Worm (Caenorhabditis elegans) whole organism, L3 larva: ENCODE results near the gene C06A6.4.

ENCODE experiments used
- ZK546.5 ChIP-seq: sonication (generic microtip); optimal IDR thresholded peaks from 2 replicates; lab custom pipeline; 2017; ENCODE audit warnings: missing biosample characterization, missing genetic modification characterization
- aly-2 ChIP-seq: fragments of 150-350 bp; optimal IDR thresholded peaks from 2 replicates; lab custom pipeline; 2014; ENCODE audit warnings: missing biosample characterization, missing genetic modification characterization
- ama-1 ChIP-seq: fragments of 150-350 bp; optimal IDR thresholded peaks from 2 replicates; lab custom pipeline; 2018
- ceh-16 ChIP-seq: sonication (generic microtip); optimal IDR thresholded peaks from 2 replicates; lab custom pipeline; 2017; ENCODE audit warnings: missing biosample characterization, missing genetic modification characterization
- ceh-28 ChIP-seq: fragments of 150-350 bp; optimal IDR thresholded peaks from 2 replicates; lab custom pipeline; 2014; ENCODE audit warnings: missing biosample characterization, missing genetic modification reagents, missing genetic modification characterization
- ceh-82 ChIP-seq: fragments of 150-350 bp; optimal IDR thresholded peaks from 2 replicates; lab custom pipeline; 2014; ENCODE audit warnings: missing biosample characterization, missing genetic modification characterization
- ceh-9 ChIP-seq: sonication (generic microtip); optimal IDR thresholded peaks from 2 replicates; lab custom pipeline; 2018; ENCODE audit warnings: missing biosample characterization, missing genetic modification characterization
- daf-12 ChIP-seq: fragments of 150-350 bp; optimal IDR thresholded peaks from 2 replicates; lab custom pipeline; 2014; ENCODE audit warnings: missing biosample characterization, missing genetic modification reagents, missing genetic modification characterization
- egl-5 ChIP-seq: fragments of 150-350 bp; optimal IDR thresholded peaks from 2 replicates; lab custom pipeline; 2017; ENCODE audit warnings: missing biosample characterization, missing genetic modification reagents, missing genetic modification characterization, inconsistent platforms
- elt-2 ChIP-seq: sonication (generic microtip); optimal IDR thresholded peaks from 2 replicates; lab custom pipeline; 2016; ENCODE audit warnings: missing genetic modification reagents, mild to moderate bottlenecking, missing genetic modification characterization, missing compliant biosample characterization
- elt-3 ChIP-seq, 3 experiments: fragments of 150-350 bp in 1 of 3; sonication (generic microtip) in 2 of 3; optimal IDR thresholded peaks; 2 replicates in 2 of 3; 4 replicates in 1 of 3; lab custom pipeline; 2014 to 2017; ENCODE audit warnings: missing biosample characterization in 3 of 3, missing genetic modification characterization in 3 of 3
- eor-1 ChIP-seq, 2 experiments: fragments of 150-350 bp; optimal IDR thresholded peaks; 2 replicates each; lab custom pipeline; 2014 to 2018; ENCODE audit warnings: missing biosample characterization in 2 of 2, missing genetic modification characterization in 2 of 2
- hmg-11 ChIP-seq: sonication (generic microtip); optimal IDR thresholded peaks from 2 replicates; lab custom pipeline; 2016; ENCODE audit warnings: missing genetic modification characterization, missing compliant biosample characterization
- jun-1 ChIP-seq: fragments of 150-350 bp; optimal IDR thresholded peaks from 2 replicates; lab custom pipeline; 2014; ENCODE audit warnings: missing biosample characterization, missing genetic modification reagents, missing genetic modification characterization
- lin-15B ChIP-seq: fragments of 150-350 bp; optimal IDR thresholded peaks from 2 replicates; lab custom pipeline; 2014; ENCODE audit warnings: missing biosample characterization, missing genetic modification characterization
- lin-39 ChIP-seq: fragments of 150-350 bp; optimal IDR thresholded peaks from 2 replicates; lab custom pipeline; 2018; ENCODE audit warnings: missing biosample characterization, missing genetic modification reagents, missing genetic modification characterization
- lsy-12 ChIP-seq: sonication (generic microtip); optimal IDR thresholded peaks from 2 replicates; lab custom pipeline; 2016; ENCODE audit warnings: mild to moderate bottlenecking, missing genetic modification characterization, missing compliant biosample characterization
- mdl-1 ChIP-seq: fragments of 150-350 bp; optimal IDR thresholded peaks from 2 replicates; lab custom pipeline; 2014; ENCODE audit warnings: missing biosample characterization, missing genetic modification characterization
- mml-1 ChIP-seq: fragments of 150-350 bp; sonication (generic microtip); optimal IDR thresholded peaks from 3 replicates; lab custom pipeline; 2014; ENCODE audit warnings: missing biosample characterization, missing genetic modification characterization
- nfya-1 ChIP-seq: sonication (generic microtip); optimal IDR thresholded peaks from 2 replicates; lab custom pipeline; 2017; ENCODE audit warnings: missing genetic modification characterization, mild to moderate bottlenecking, missing compliant biosample characterization, antibody characterized with exemption, moderate library complexity; ENCODE audit not compliant: insufficient read depth
- nhr-11 ChIP-seq: fragments of 150-350 bp; optimal IDR thresholded peaks from 2 replicates; lab custom pipeline; 2014; ENCODE audit warnings: missing biosample characterization, missing genetic modification characterization
- nhr-12 ChIP-seq: fragments of 150-350 bp; optimal IDR thresholded peaks from 2 replicates; lab custom pipeline; 2014; ENCODE audit warnings: missing biosample characterization, missing genetic modification characterization
- nhr-237 ChIP-seq: fragments of 150-350 bp; optimal IDR thresholded peaks from 2 replicates; lab custom pipeline; 2014; ENCODE audit warnings: missing biosample characterization, missing genetic modification characterization
- nhr-25 ChIP-seq: sonication (generic microtip); optimal IDR thresholded peaks from 2 replicates; lab custom pipeline; 2017; ENCODE audit warnings: missing biosample characterization, missing genetic modification characterization
- nhr-28 ChIP-seq: fragments of 150-350 bp; optimal IDR thresholded peaks from 2 replicates; lab custom pipeline; 2014; ENCODE audit warnings: missing biosample characterization, missing genetic modification characterization
- nhr-43 ChIP-seq: sonication (generic microtip); optimal IDR thresholded peaks from 2 replicates; lab custom pipeline; 2016; ENCODE audit warnings: mild to moderate bottlenecking, missing genetic modification characterization, missing compliant biosample characterization; ENCODE audit not compliant: poor library complexity, severe bottlenecking
- nhr-67 ChIP-seq: fragments of 150-350 bp; optimal IDR thresholded peaks from 2 replicates; lab custom pipeline; 2014; ENCODE audit warnings: missing biosample characterization, missing genetic modification characterization
- nhr-76 ChIP-seq: fragments of 150-350 bp; sonication (generic microtip); optimal IDR thresholded peaks from 5 replicates; lab custom pipeline; 2014; ENCODE audit warnings: missing biosample characterization, missing genetic modification characterization
- nhr-77 ChIP-seq: fragments of 150-350 bp; optimal IDR thresholded peaks from 2 replicates; lab custom pipeline; 2014; ENCODE audit warnings: missing biosample characterization, missing genetic modification characterization
- pha-4 ChIP-seq: fragments of 150-350 bp; optimal IDR thresholded peaks from 2 replicates; lab custom pipeline; 2014; ENCODE audit warnings: missing biosample characterization, missing genetic modification reagents, missing genetic modification characterization
- pqm-1 ChIP-seq: fragments of 150-350 bp; optimal IDR thresholded peaks from 2 replicates; lab custom pipeline; 2017; ENCODE audit warnings: missing biosample characterization, missing genetic modification characterization, inconsistent platforms
- sea-2 ChIP-seq: fragments of 150-350 bp; sonication (generic microtip); optimal IDR thresholded peaks from 4 replicates; lab custom pipeline; 2014; ENCODE audit warnings: missing biosample characterization, missing genetic modification reagents, missing genetic modification characterization
- skn-1 ChIP-seq: fragments of 150-350 bp; optimal IDR thresholded peaks from 2 replicates; lab custom pipeline; 2014; ENCODE audit warnings: missing biosample characterization, missing genetic modification characterization
- unc-62 ChIP-seq: fragments of 150-350 bp; sonication (generic microtip); optimal IDR thresholded peaks from 4 replicates; lab custom pipeline; 2014; ENCODE audit warnings: missing biosample characterization, missing genetic modification reagents, missing genetic modification characterization
- zag-1 ChIP-seq: fragments of 150-350 bp; optimal IDR thresholded peaks from 2 replicates; lab custom pipeline; 2014; ENCODE audit warnings: missing biosample characterization, missing genetic modification characterization
- ztf-11 ChIP-seq: fragments of 150-350 bp; optimal IDR thresholded peaks from 2 replicates; lab custom pipeline; 2014; ENCODE audit warnings: missing biosample characterization, missing genetic modification characterization
- ztf-4 ChIP-seq: fragments of 150-350 bp; optimal IDR thresholded peaks from 2 replicates; lab custom pipeline; 2014; ENCODE audit warnings: missing biosample characterization, missing genetic modification characterization

The C06A6.4 gene

DNA sequence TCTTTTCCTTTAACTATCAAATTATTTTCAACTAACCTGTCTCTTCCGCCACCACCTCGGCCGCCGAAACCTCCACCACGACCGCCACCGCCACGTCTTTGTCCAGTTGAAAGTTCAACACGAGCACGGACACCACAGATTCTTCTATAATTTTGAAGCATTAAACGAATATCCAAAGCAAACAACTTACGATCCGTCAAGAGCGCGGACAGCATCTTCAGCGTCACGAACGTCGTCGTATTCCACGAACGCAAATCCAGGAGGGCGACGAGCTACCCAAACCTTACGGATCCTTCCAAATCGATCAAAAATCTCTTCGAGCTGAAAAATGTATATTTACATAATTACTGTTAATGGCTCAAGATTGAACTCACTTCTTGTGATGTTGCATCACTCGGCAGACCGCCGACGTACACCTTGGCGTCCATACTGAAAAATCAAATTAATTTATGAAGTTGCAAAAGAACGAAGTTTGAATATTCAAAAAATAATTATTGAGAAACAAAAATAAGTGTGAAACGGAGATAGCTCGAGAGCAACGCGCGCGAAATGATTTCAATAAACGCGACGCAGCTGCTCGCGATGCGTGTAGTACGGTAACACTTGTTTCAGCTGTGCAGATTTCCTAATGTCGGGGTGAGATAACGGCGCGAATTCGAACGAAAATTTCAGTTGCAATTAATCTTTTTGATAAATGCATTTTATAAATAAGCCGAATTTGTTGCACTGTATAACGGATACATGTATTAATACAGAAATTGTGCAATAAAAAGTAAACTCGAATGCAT, 38.1 kb downstream of the C06A6.4 start, which contains the start of gene rsp-6 (continued):
- TF ChIP-seq elt-3 (tag; optimal IDR thresholded peaks at IDR 0.05; lab: Kevin White, UChicago) (no peak), zag-1 (no peak), nhr-237 (tag; lab: Kevin White, UChicago) (no peak), nhr-11 (tag; lab: Kevin White, UChicago) (peak; percentile 28), nfya-1 (peak; percentile 98), nhr-25 (tag; lab: Kevin White, UChicago) (peak; percentile 78), lsy-12 (tag; lab: Kevin White, UChicago) (peak; percentile 58), mml-1 (tag; lab: Kevin White, UChicago) (no peak), ama-1 (peak; percentile 75), nhr-12 (tag; lab: Kevin White, UChicago) (no peak), aly-2 (no peak), nhr-67 (tag; lab: Kevin White, UChicago) (no peak), ZK546.5 (tag; lab: Kevin White, UChicago) (no peak), daf-12 (tag; lab: Kevin White, UChicago) (no peak), ceh-82 (tag; lab: Kevin White, UChicago) (no peak), hmg-11 (tag; lab: Kevin White, UChicago) (peak; percentile 66), eor-1 (tag; optimal IDR thresholded peaks at IDR 0.05; lab: Kevin White, UChicago) (no peak), lin-15B (tag; lab: Kevin White, UChicago) (peak; percentile 97), unc-62 (GFP tag; lab: Kevin White, UChicago) (peak; percentile 28), ceh-9 (tag; lab: Kevin White, UChicago) (no peak)

DNA sequence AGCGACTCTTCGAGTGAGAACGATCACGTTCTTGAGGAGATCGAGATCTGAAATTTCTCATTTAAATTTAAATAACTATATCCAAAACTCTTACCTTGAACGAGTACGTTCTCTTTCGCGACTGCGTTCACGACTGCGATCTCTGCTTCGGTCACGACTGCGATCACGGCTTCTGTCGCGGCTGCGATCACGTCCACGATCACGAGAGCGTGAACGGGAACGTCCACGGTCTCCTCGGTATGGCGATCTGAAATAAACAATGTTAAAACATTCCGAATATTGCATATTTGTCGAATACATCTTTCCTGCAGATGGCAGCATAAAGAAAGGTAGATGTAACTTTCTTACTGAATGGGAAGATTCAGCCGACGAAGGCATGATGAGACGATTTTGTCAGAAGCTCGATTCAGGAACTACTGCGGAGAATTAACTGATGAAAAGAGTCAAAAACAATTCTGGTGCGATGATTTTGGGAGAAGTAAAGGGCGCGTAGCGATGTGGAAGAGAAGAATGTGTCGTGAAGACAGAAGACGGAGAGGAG, 38.9 kb downstream of the C06A6.4 start:
- TF ChIP-seq nhr-76 (tag; lab: Kevin White, UChicago) (no peak), nhr-25 (tag; lab: Kevin White, UChicago) (no peak), nhr-12 (tag; lab: Kevin White, UChicago) (no peak), nhr-11 (tag; lab: Kevin White, UChicago) (no peak), jun-1 (tag; lab: Kevin White, UChicago) (no peak), nhr-77 (tag; lab: Kevin White, UChicago) (no peak), hmg-11 (tag; lab: Kevin White, UChicago) (no peak), mml-1 (tag; lab: Kevin White, UChicago) (no peak), ZK546.5 (tag; lab: Kevin White, UChicago) (no peak)

DNA sequence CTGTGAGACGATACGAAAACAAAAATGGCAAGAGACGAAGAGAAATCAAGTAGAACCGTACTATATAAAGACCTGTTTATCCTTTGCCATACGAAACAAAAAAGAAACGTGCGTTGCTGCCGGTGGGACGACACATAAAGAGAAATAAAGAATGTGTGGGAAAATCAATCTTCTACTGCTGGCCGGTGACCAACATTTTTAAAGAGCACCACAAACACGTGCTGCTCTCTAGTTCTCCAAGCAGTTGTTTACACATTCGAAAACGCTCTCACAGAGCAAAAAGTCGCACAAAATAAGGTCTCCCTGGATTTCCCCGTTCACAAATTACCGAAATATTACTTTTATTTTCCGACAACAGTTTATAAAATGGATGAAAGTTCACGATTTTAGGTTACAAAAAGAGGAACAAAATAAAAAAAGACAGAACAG, 39.6 kb downstream of the C06A6.4 start, which contains the start of gene imp-3:
Gene imp-3 (minus strand): TSS at position 93 of the 429 bp plus-strand sequence.
- peak; percentile 64 for TF ChIP-seq ztf-4 (tag; lab: Kevin White, UChicago)
- TF ChIP-seq zag-1: no peak
- TF ChIP-seq daf-12 (tag; lab: Kevin White, UChicago): no peak
- no peak for TF ChIP-seq elt-3 (tag; optimal IDR thresholded peaks at IDR 0.05; lab: Kevin White, UChicago)
- peak; percentile 8 for TF ChIP-seq jun-1 (tag; lab: Kevin White, UChicago)
- TF ChIP-seq nfya-1: peak; percentile 66
- TF ChIP-seq nhr-25 (tag; lab: Kevin White, UChicago): peak; percentile 43
- TF ChIP-seq unc-62 (GFP tag; lab: Kevin White, UChicago): no peak
- TF ChIP-seq lsy-12 (tag; lab: Kevin White, UChicago): peak; percentile 46
- TF ChIP-seq egl-5 (tag; lab: Kevin White, UChicago): peak; percentile 32
- no peak for TF ChIP-seq ztf-11 (tag; lab: Kevin White, UChicago)
- peak; percentile 16 for TF ChIP-seq nhr-43 (tag; lab: Kevin White, UChicago)
- TF ChIP-seq pqm-1 (tag; lab: Kevin White, UChicago): peak; percentile 17
- no peak for TF ChIP-seq nhr-28 (tag; lab: Kevin White, UChicago)
- no peak for TF ChIP-seq ceh-16 (tag; lab: Kevin White, UChicago)
- peak; percentile 70 for TF ChIP-seq lin-39 (tag; lab: Kevin White, UChicago)
- TF ChIP-seq mdl-1 (tag; lab: Kevin White, UChicago): no peak
- TF ChIP-seq ceh-9 (tag; lab: Kevin White, UChicago): no peak
- TF ChIP-seq nhr-11 (tag; lab: Kevin White, UChicago): no peak
- TF ChIP-seq pha-4 (tag; lab: Kevin White, UChicago): peak; percentile 74
- peak; percentile 41 for TF ChIP-seq lin-15B (tag; lab: Kevin White, UChicago)
- no peak for TF ChIP-seq skn-1
- no peak for TF ChIP-seq ceh-28 (tag; lab: Kevin White, UChicago)
- peak; percentile 95 for TF ChIP-seq ama-1
- peak; percentile 48 for TF ChIP-seq elt-2 (tag; lab: Kevin White, UChicago)
- TF ChIP-seq sea-2 (GFP tag; lab: Kevin White, UChicago): no peak
- TF ChIP-seq nhr-77 (tag; lab: Kevin White, UChicago): no peak
- peak; percentile 32 for TF ChIP-seq hmg-11 (tag; lab: Kevin White, UChicago)
- TF ChIP-seq, all 47 proteins: peak for 14
